Worm (Caenorhabditis elegans) whole organism, L3 larva: ENCODE results near the gene T15B7.8.

Experiments used
- ceh-16 ChIP-seq: sonication (generic microtip); optimal IDR thresholded peaks from 2 replicates; lab custom pipeline; 2017; ENCODE audit warnings: missing biosample characterization, missing genetic modification characterization
- egl-27 ChIP-seq: sonication (generic microtip); optimal IDR thresholded peaks from 4 replicates; lab custom pipeline; 2017; ENCODE audit warnings: missing biosample characterization, missing genetic modification reagents, missing genetic modification characterization
- elt-1 ChIP-seq: fragments of 150-350 bp; optimal IDR thresholded peaks from 2 replicates; lab custom pipeline; 2014; ENCODE audit warnings: missing biosample characterization, missing genetic modification characterization
- elt-2 ChIP-seq: sonication (generic microtip); optimal IDR thresholded peaks from 2 replicates; lab custom pipeline; 2016; ENCODE audit warnings: missing genetic modification reagents, mild to moderate bottlenecking, missing genetic modification characterization, missing compliant biosample characterization
- nhr-12 ChIP-seq: fragments of 150-350 bp; optimal IDR thresholded peaks from 2 replicates; lab custom pipeline; 2014; ENCODE audit warnings: missing biosample characterization, missing genetic modification characterization
- nhr-43 ChIP-seq: sonication (generic microtip); optimal IDR thresholded peaks from 2 replicates; lab custom pipeline; 2016; ENCODE audit warnings: mild to moderate bottlenecking, missing genetic modification characterization, missing compliant biosample characterization; ENCODE audit not compliant: poor library complexity, severe bottlenecking
- pha-4 ChIP-seq: fragments of 150-350 bp; optimal IDR thresholded peaks from 2 replicates; lab custom pipeline; 2014; ENCODE audit warnings: missing biosample characterization, missing genetic modification reagents, missing genetic modification characterization
- snpc-4 ChIP-seq: fragments of 150-350 bp; optimal IDR thresholded peaks from 2 replicates; lab custom pipeline; 2014; ENCODE audit warnings: missing biosample characterization, missing genetic modification characterization
- unc-39 ChIP-seq: sonication (generic microtip); optimal IDR thresholded peaks from 4 replicates; lab custom pipeline; 2017; ENCODE audit warnings: missing biosample characterization, missing genetic modification characterization
- unc-62 ChIP-seq: fragments of 150-350 bp; sonication (generic microtip); optimal IDR thresholded peaks from 4 replicates; lab custom pipeline; 2014; ENCODE audit warnings: missing biosample characterization, missing genetic modification reagents, missing genetic modification characterization
- zag-1 ChIP-seq: fragments of 150-350 bp; optimal IDR thresholded peaks from 2 replicates; lab custom pipeline; 2014; ENCODE audit warnings: missing biosample characterization, missing genetic modification characterization

DNA sequence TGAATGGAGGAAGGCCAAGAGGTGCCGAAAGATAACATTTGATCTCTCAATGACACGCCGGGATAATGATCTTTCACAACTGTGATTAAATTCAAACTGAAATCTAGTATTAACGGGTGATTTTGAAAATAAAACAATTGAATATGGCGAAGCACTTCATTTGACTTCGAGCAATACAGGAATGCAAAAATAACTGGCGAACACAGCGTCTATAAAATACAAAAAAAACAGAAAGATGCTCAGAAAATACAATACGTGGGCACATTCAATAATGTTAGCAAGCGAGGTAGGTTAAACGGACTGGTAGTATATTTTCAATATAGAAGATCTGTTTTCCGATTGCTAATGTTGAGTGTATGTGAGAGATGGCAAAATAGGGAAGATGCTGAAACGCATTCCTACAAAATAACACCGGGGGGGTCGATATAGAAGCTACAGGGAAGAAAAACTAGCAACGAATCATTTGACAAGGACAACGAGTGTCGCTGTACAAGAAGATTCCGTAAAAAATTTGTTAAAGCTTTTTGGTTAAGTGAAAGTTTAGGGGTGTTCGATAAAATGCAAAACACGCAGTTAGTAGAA is 38.5 kb upstream of the T15B7.8 start:
- no peak for TF ChIP-seq nhr-12 (tag; lab: Kevin White, UChicago)
- TF ChIP-seq unc-62: no peak
- TF ChIP-seq elt-1: no peak
- TF ChIP-seq zag-1: no peak
- no peak for TF ChIP-seq egl-27 (tag; lab: Kevin White, UChicago)
- TF ChIP-seq pha-4 (tag; lab: Kevin White, UChicago): no peak
- no peak for TF ChIP-seq ceh-16 (tag; lab: Kevin White, UChicago)
- no peak for TF ChIP-seq unc-39 (tag; lab: Kevin White, UChicago)
- TF ChIP-seq snpc-4 (tag; lab: Kevin White, UChicago): no peak
- no peak for TF ChIP-seq elt-2
- no peak for TF ChIP-seq nhr-43 (tag; lab: Kevin White, UChicago)
